Worm (Caenorhabditis elegans): Measurements from ENCODE around the gene hpl-2.

The hpl-2 gene

DNA sequence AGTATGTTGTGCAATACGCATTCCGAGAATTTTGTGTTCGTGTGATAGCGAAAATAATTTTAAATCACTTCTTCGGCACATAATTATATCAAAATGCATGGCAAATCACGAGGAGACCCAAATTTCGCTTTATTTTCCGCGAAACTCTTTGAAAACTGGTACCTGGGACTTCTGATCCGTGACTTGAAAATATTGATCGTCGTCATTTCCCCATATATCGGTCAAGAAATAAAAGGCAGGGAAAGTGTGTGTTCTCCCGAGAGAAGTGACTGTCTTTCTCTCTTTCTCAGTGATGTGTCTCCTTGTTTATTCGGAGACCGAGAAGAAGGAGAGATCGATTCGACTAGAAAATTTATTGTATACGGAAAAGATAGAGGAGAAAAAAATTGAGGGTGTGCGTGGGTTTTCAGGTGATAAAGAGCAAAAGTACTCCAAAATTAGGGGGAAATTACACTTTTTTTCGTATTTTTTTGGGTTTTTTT is 44.1 kb downstream of the hpl-2 start, which contains the start of gene W09D10.5 (continued):
- 0 out of 2 replicates have a peak, but pooled peaks have one; percentile 5 for TF ChIP-seq mdt-29 (GFP tag; IDR thresholded peaks at IDR 0.05)
- TF ChIP-seq cey-2 (tag; optimal IDR thresholded peaks at IDR 0.05; ENCODE audit: borderline replicate concordance, insufficient read depth), result no peak
- peak; percentile 57 for TF ChIP-seq hlh-11 (tag; optimal IDR thresholded peaks at IDR 0.05)
- TF ChIP-seq daf-16 (GFP tag; optimal IDR thresholded peaks at IDR 0.05), result no peak
- peak; percentile 79 for TF ChIP-seq daf-16 (tag; optimal IDR thresholded peaks at IDR 0.05)
- no peak for TF ChIP-seq lin-15B (tag; optimal IDR thresholded peaks at IDR 0.05)
- TF ChIP-seq mes-2 (tag; optimal IDR thresholded peaks at IDR 0.05; ENCODE audit: poor library complexity, severe bottlenecking), result peak; percentile 41

- TF ChIP-seq vab-7 (GFP tag; IDR thresholded peaks at IDR 0.05), result no peak
- no peak for TF ChIP-seq madf-9 (GFP tag; conservative IDR thresholded peaks at IDR 0.05)
- peak; percentile 51 for TF ChIP-seq aha-1 (tag)
- no peak for TF ChIP-seq cey-2 (tag; optimal IDR thresholded peaks at IDR 0.05; ENCODE audit: borderline replicate concordance, insufficient read depth)
- TF ChIP-seq tag-97 (GFP tag; IDR thresholded peaks at IDR 0.05), result no peak
- no peak for TF ChIP-seq duxl-1 (tag; optimal IDR thresholded peaks at IDR 0.05; ENCODE audit: poor library complexity)
- TF ChIP-seq ces-1 (GFP tag; optimal IDR thresholded peaks at IDR 0.05), result no peak
Measured at ce11 chrIII:10709676-10710075, 45.7 kb downstream of the hpl-2 start.

- TF ChIP-seq daf-12 (tag; optimal IDR thresholded peaks at IDR 0.05) (no peak), zip-11 (GFP tag; IDR thresholded peaks at IDR 0.05) (no peak), nhr-48 (tag; optimal IDR thresholded peaks at IDR 0.05) (no peak), aha-1 (tag) (peak; percentile 17), zip-2 (tag; optimal IDR thresholded peaks at IDR 0.05) (no peak), nhr-10 (tag; optimal IDR thresholded peaks at IDR 0.05) (no peak)
Measured at ce11 chrIII:10708484-10708883, 46.8 kb downstream of the hpl-2 start.

ce11 chrIII:10707461-10707860 is 47.9 kb downstream of the hpl-2 start, which contains the start of gene mrpl-12:
Gene mrpl-12, plus strand, starts transcription at chrIII:10707761.
- no peak for TF ChIP-seq zfp-2 (tag; optimal IDR thresholded peaks at IDR 0.05)
- no peak for TF ChIP-seq ztf-7 (tag; optimal IDR thresholded peaks at IDR 0.05)
- TF ChIP-seq hlh-11 (tag; optimal IDR thresholded peaks at IDR 0.05), result no peak
- TF ChIP-seq lim-7 (GFP tag; IDR thresholded peaks at IDR 0.05), result no peak
- no peak for TF ChIP-seq hmg-1.1 (GFP tag; IDR thresholded peaks at IDR 0.05)
- no peak for TF ChIP-seq lin-15B (tag; optimal IDR thresholded peaks at IDR 0.05)
- TF ChIP-seq daf-8 (GFP tag; IDR thresholded peaks at IDR 0.05), result no peak
- no peak for TF ChIP-seq snpc-4 (tag; optimal IDR thresholded peaks at IDR 0.05)
- TF ChIP-seq set-16 (GFP tag; IDR thresholded peaks at IDR 0.05), result no peak
- TF ChIP-seq Y48G9A.11 (GFP tag; IDR thresholded peaks at IDR 0.05), result no peak
- TF ChIP-seq Y5F2A.4 (GFP tag; optimal IDR thresholded peaks at IDR 0.05), result no peak
- no peak for TF ChIP-seq nhr-111 (GFP tag; optimal IDR thresholded peaks at IDR 0.05)
- TF ChIP-seq attf-4 (tag; optimal IDR thresholded peaks at IDR 0.05), result no peak
- TF ChIP-seq mdt-29 (GFP tag; IDR thresholded peaks at IDR 0.05), result no peak
- TF ChIP-seq nhr-25 (tag; optimal IDR thresholded peaks at IDR 0.05; ENCODE audit: borderline replicate concordance, insufficient read depth), result no peak
- no peak for TF ChIP-seq F10B5.3 (tag; optimal IDR thresholded peaks at IDR 0.05)

- TF ChIP-seq aha-1 (tag) (no peak), Y75B8A.6 (GFP tag; IDR thresholded peaks at IDR 0.05) (no peak), tra-1 (GFP tag; IDR thresholded peaks at IDR 0.05) (peak; percentile 61; the same call in 1 of the 2 replicates), snpc-1.2 (GFP tag; IDR thresholded peaks at IDR 0.05) (no peak), mes-2 (tag; optimal IDR thresholded peaks at IDR 0.05; ENCODE audit: poor library complexity, severe bottlenecking) (peak; percentile 84), fkh-10 (GFP tag; optimal IDR thresholded peaks at IDR 0.05) (peak; percentile 33), egl-43 (GFP tag; IDR thresholded peaks at IDR 0.05) (peak; percentile 71), duxl-1 (tag; optimal IDR thresholded peaks at IDR 0.05; ENCODE audit: poor library complexity) (peak; percentile 44), dve-1 (tag; optimal IDR thresholded peaks at IDR 0.05; ENCODE audit: insufficient read depth) (peak; percentile 86), hmg-1.1 (GFP tag; IDR thresholded peaks at IDR 0.05) (peak; percentile 72), ceh-20 (GFP tag; IDR thresholded peaks at IDR 0.05) (peak; percentile 63; the same call in 1 of the 2 replicates), mdl-1 (tag; optimal IDR thresholded peaks at IDR 0.05) (peak in 1 of 2 experiments; percentile 38), zag-1 (tag; optimal IDR thresholded peaks at IDR 0.05) (no peak), pqm-1 (tag; optimal IDR thresholded peaks at IDR 0.05) (peak; percentile 18), spr-1 (tag; optimal IDR thresholded peaks at IDR 0.05) (peak; percentile 62), rbr-2 (tag; optimal IDR thresholded peaks at IDR 0.05) (peak; percentile 67), daf-16 (GFP tag; optimal IDR thresholded peaks at IDR 0.05) (peak; percentile 7 to 50), daf-16 (tag; optimal IDR thresholded peaks at IDR 0.05) (peak; percentile 60)
Measured at ce11 chrIII:10706972-10707438, 48.3 kb downstream of the hpl-2 start, which contains the start of the genes Y39A1A.21 and Y39A1A.22. Gene Y39A1A.21, minus strand, starts transcription at chrIII:10707022. Gene Y39A1A.22, minus strand, starts transcription at chrIII:10707028.
